Worm (Caenorhabditis elegans) whole organism, L1 larva: ENCODE data around the gene argn-1.

ENCODE experiments used
- dpl-1 ChIP-seq, 3 experiments: fragments of 150-350 bp in 2 of 3; sonication (generic microtip) in 1 of 3; optimal IDR thresholded peaks; 2 replicates each; lab custom pipeline; 2014 to 2017; ENCODE audit warnings: missing biosample characterization in 3 of 3, missing genetic modification characterization in 3 of 3, missing genetic modification reagents in 3 of 3
- egl-13 ChIP-seq: sonication (generic microtip); optimal IDR thresholded peaks from 2 replicates; lab custom pipeline; 2016; ENCODE audit warnings: missing genotype, missing genetic modification reagents, missing genetic modification characterization, missing compliant biosample characterization
- fkh-10 ChIP-seq: sonication (generic microtip); optimal IDR thresholded peaks from 2 replicates; lab custom pipeline; 2017; ENCODE audit warnings: missing biosample characterization, missing genetic modification reagents, missing genetic modification characterization
- hlh-17 ChIP-seq: fragments of 200-800 bp; sonication (Bioruptor generic); optimal IDR thresholded peaks from 2 replicates; lab custom pipeline; 2018; ENCODE audit warnings: missing genetic modification characterization, mild to moderate bottlenecking, missing compliant biosample characterization, moderate library complexity, borderline replicate concordance
- hpl-2 ChIP-seq: fragments of 150-350 bp; optimal IDR thresholded peaks from 2 replicates; lab custom pipeline; 2014; ENCODE audit warnings: missing biosample characterization, missing genetic modification reagents, missing genetic modification characterization
- jun-1 ChIP-seq: fragments of 150-350 bp; optimal IDR thresholded peaks from 2 replicates; lab custom pipeline; 2014; ENCODE audit warnings: missing biosample characterization, missing genetic modification reagents, missing genetic modification characterization
- lin-13 ChIP-seq: fragments of 150-350 bp; optimal IDR thresholded peaks from 2 replicates; lab custom pipeline; 2014; ENCODE audit warnings: missing biosample characterization, missing genetic modification reagents, missing genetic modification characterization
- lin-15B ChIP-seq: fragments of 150-350 bp; sonication (generic microtip); optimal IDR thresholded peaks from 3 replicates; lab custom pipeline; 2014; ENCODE audit warnings: missing biosample characterization, missing genetic modification characterization
- lin-35 ChIP-seq, 2 experiments: fragments of 150-350 bp; optimal IDR thresholded peaks; 2 replicates each; lab custom pipeline; 2014; ENCODE audit warnings: missing biosample characterization in 2 of 2, missing genetic modification characterization in 2 of 2, missing genetic modification reagents in 2 of 2
- mdl-1 ChIP-seq, 2 experiments: fragments of 150-350 bp; optimal IDR thresholded peaks; 2 replicates each; lab custom pipeline; 2014 to 2017; ENCODE audit warnings: missing biosample characterization in 2 of 2, missing genetic modification characterization in 2 of 2, inconsistent platforms in 1 of 2
- nhr-28 ChIP-seq: fragments of 150-350 bp; optimal IDR thresholded peaks from 2 replicates; lab custom pipeline; 2014; ENCODE audit warnings: missing biosample characterization, missing genetic modification characterization
- unc-62 ChIP-seq: fragments of 150-350 bp; optimal IDR thresholded peaks from 2 replicates; lab custom pipeline; 2014; ENCODE audit warnings: missing biosample characterization, missing genetic modification reagents, missing genetic modification characterization
- xbp-1 ChIP-seq: sonication (generic microtip); optimal IDR thresholded peaks from 2 replicates; lab custom pipeline; 2016; ENCODE audit warnings: missing genetic modification characterization, missing compliant biosample characterization

DNA sequence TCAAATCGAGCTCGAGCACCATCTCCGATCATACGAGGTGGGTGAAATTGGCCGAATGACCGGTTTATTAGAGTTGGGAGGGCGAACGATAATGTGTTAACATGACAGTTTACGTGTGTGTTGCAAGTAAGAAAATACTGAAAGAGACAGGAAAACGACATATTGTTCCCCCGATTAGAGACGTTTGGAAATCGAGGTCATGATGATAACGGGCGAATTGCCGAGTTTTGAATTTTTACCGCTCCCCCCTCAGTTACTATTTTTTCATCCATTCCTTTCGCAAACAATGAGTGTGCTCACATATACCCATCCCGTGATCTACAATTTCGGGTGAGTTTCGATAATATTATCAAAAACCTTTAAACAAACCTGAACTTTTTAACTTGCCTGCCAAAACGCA is 39.9 kb downstream of the argn-1 start:
- no peak for TF ChIP-seq lin-35 (GFP tag; optimal IDR thresholded peaks at IDR 0.05; lab: Kevin White, UChicago)
- TF ChIP-seq unc-62 (GFP tag; lab: Kevin White, UChicago): no peak
- no peak for TF ChIP-seq jun-1 (tag; lab: Kevin White, UChicago)
- no peak for TF ChIP-seq xbp-1 (tag; lab: Kevin White, UChicago)
- no peak for TF ChIP-seq nhr-28 (tag; lab: Kevin White, UChicago)
- no peak for TF ChIP-seq mdl-1 (tag; optimal IDR thresholded peaks at IDR 0.05; lab: Kevin White, UChicago)
- no peak for TF ChIP-seq hpl-2 (GFP tag; lab: Kevin White, UChicago)
- no peak for TF ChIP-seq lin-13 (GFP tag; lab: Kevin White, UChicago)
- no peak for TF ChIP-seq dpl-1 (GFP tag; optimal IDR thresholded peaks at IDR 0.05; lab: Kevin White, UChicago)
- no peak for TF ChIP-seq fkh-10 (GFP tag; lab: Kevin White, UChicago)
- TF ChIP-seq hlh-17 (GFP tag; lab: Kevin White, UChicago): no peak
- no peak for TF ChIP-seq egl-13 (tag; lab: Kevin White, UChicago)
- no peak for TF ChIP-seq lin-15B (tag; lab: Kevin White, UChicago)
